Worm (Caenorhabditis elegans): Measurements from ENCODE around the gene cor-1.

- TF ChIP-seq ztf-4 (tag; optimal IDR thresholded peaks at IDR 0.05), result peak; percentile 16
- no peak for TF ChIP-seq snpc-4 (tag; optimal IDR thresholded peaks at IDR 0.05)
- no peak for TF ChIP-seq pqm-1 (tag; optimal IDR thresholded peaks at IDR 0.05)
- no peak for TF ChIP-seq zag-1 (tag; optimal IDR thresholded peaks at IDR 0.05)
- no peak for TF ChIP-seq R02D3.7 (tag; optimal IDR thresholded peaks at IDR 0.05)
- TF ChIP-seq unc-62 (GFP tag; optimal IDR thresholded peaks at IDR 0.05), result no peak
These were observed 12.5 kb upstream of the cor-1 start for ce11 chrIII:10236291-10236871.

All from whole organism, L3 larva.